Fruit fly (Drosophila melanogaster) whole organism, embryonic: Measurements from ENCODE around the gene Lerp.
A peak's percentile ranks its signal among the peaks of the same experiment; 100 is the strongest.

Source experiments
- Atf-2 ChIP-seq: fragments of 200-800 bp; sonication (Bioruptor generic); optimal IDR thresholded peaks from 2 replicates; lab custom pipeline; 2016; ENCODE audit warnings: missing biosample characterization, missing genetic modification characterization
- CG10209 ChIP-seq: fragments of 200-800 bp; sonication (Bioruptor generic); optimal IDR thresholded peaks from 3 replicates; lab custom pipeline; 2017; ENCODE audit warnings: missing biosample characterization, mild to moderate bottlenecking, missing genetic modification characterization, missing genetic modification reagents
- CG10543 ChIP-seq: fragments of 200-800 bp; sonication (Bioruptor generic); optimal IDR thresholded peaks from 3 replicates; lab custom pipeline; 2017; ENCODE audit warnings: missing biosample characterization, mild to moderate bottlenecking, missing genetic modification characterization, moderate library complexity
- CG11696 ChIP-seq: fragments of 200-800 bp; sonication (Bioruptor generic); IDR thresholded peaks from 2 replicates; pipeline ENCODE4 v1.3.6; 2022; ENCODE audit warnings: missing biosample characterization, missing genetic modification characterization
- CG12744 ChIP-seq: fragments of 200-800 bp; sonication (Bioruptor generic); optimal IDR thresholded peaks from 2 replicates; lab custom pipeline; 2016; ENCODE audit warnings: missing biosample characterization, missing genetic modification characterization
- CG13296 ChIP-seq: fragments of 200-800 bp; sonication (Bioruptor generic); optimal IDR thresholded peaks from 3 replicates; lab custom pipeline; 2018; ENCODE audit warnings: missing biosample characterization, mild to moderate bottlenecking, missing genetic modification characterization
- CG14014 ChIP-seq: fragments of 200-800 bp; sonication (Bioruptor generic); IDR thresholded peaks from 2 replicates; pipeline ENCODE4 v1.3.6; 2022; ENCODE audit warnings: missing biosample characterization, missing genetic modification characterization
- CG14710 ChIP-seq: fragments of 200-800 bp; sonication (Bioruptor generic); optimal IDR thresholded peaks from 3 replicates; lab custom pipeline; 2019; ENCODE audit warnings: missing biosample characterization, mild to moderate bottlenecking, missing genetic modification characterization, moderate library complexity
- CG1529 ChIP-seq: fragments of 200-800 bp; sonication (Bioruptor generic); optimal IDR thresholded peaks from 3 replicates; lab custom pipeline; 2018; ENCODE audit warnings: missing biosample characterization, missing genetic modification characterization
- CG1602 ChIP-seq: fragments of 200-800 bp; sonication (Bioruptor generic); optimal IDR thresholded peaks from 3 replicates; lab custom pipeline; 2016; ENCODE audit warnings: missing biosample characterization, missing genetic modification characterization
- CG16863 ChIP-seq: fragments of 200-800 bp; sonication (Bioruptor generic); optimal IDR thresholded peaks from 3 replicates; lab custom pipeline; 2016; ENCODE audit warnings: missing biosample characterization, missing genetic modification characterization
- CG17612 ChIP-seq: fragments of 200-800 bp; sonication (Bioruptor generic); IDR thresholded peaks from 2 replicates; pipeline ENCODE4 v1.3.6; 2022; ENCODE audit warnings: missing biosample characterization, missing genetic modification characterization
- CG17829 ChIP-seq: fragments of 200-800 bp; optimal IDR thresholded peaks from 2 replicates; lab custom pipeline; 2019; ENCODE audit warnings: missing biosample characterization, mild to moderate bottlenecking, missing genetic modification characterization, moderate library complexity
- CG2116 ChIP-seq: fragments of 200-800 bp; sonication (Bioruptor generic); optimal IDR thresholded peaks from 3 replicates; lab custom pipeline; 2018; ENCODE audit warnings: missing biosample characterization, mild to moderate bottlenecking, missing genetic modification characterization
- CG2120 ChIP-seq: fragments of 200-800 bp; sonication (Bioruptor generic); optimal IDR thresholded peaks from 3 replicates; lab custom pipeline; 2016; ENCODE audit warnings: missing biosample characterization, missing genetic modification characterization
- CG2678 ChIP-seq: fragments of 200-800 bp; sonication (Bioruptor generic); optimal IDR thresholded peaks from 3 replicates; lab custom pipeline; 2019; ENCODE audit warnings: missing biosample characterization, mild to moderate bottlenecking, missing genetic modification characterization, moderate library complexity
- CG3281 ChIP-seq: fragments of 200-800 bp; sonication (Bioruptor generic); optimal IDR thresholded peaks from 3 replicates; lab custom pipeline; 2017; ENCODE audit warnings: missing biosample characterization, mild to moderate bottlenecking, missing genetic modification characterization
- CG4854 ChIP-seq: fragments of 200-800 bp; sonication (Bioruptor generic); optimal IDR thresholded peaks from 2 replicates; lab custom pipeline; 2016; ENCODE audit warnings: missing biosample characterization, missing genetic modification characterization, inconsistent platforms
- CG6175 ChIP-seq: fragments of 200-800 bp; sonication (Bioruptor generic); IDR thresholded peaks from 3 replicates; pipeline ENCODE4 v1.3.6; 2022; ENCODE audit warnings: missing biosample characterization, missing genetic modification characterization
- CG7556 ChIP-seq: fragments of 200-800 bp; sonication (Bioruptor generic); optimal IDR thresholded peaks from 2 replicates; lab custom pipeline; 2017; ENCODE audit warnings: missing biosample characterization, mild to moderate bottlenecking, missing genetic modification characterization
- CG7745 ChIP-seq: fragments of 200-800 bp; sonication (Bioruptor generic); optimal IDR thresholded peaks from 2 replicates; lab custom pipeline; 2018; ENCODE audit warnings: missing biosample characterization, mild to moderate bottlenecking, missing genetic modification characterization, moderate library complexity
- CG7839 ChIP-seq: fragments of 200-800 bp; sonication (Bioruptor generic); optimal IDR thresholded peaks from 3 replicates; lab custom pipeline; 2018; ENCODE audit warnings: missing biosample characterization, mild to moderate bottlenecking, missing genetic modification characterization, moderate library complexity
- CG9437 ChIP-seq: fragments of 200-800 bp; sonication (Bioruptor generic); optimal IDR thresholded peaks from 2 replicates; lab custom pipeline; 2018; ENCODE audit warnings: missing biosample characterization, mild to moderate bottlenecking, missing genetic modification characterization
- D19A ChIP-seq: fragments of 200-800 bp; optimal IDR thresholded peaks from 3 replicates; lab custom pipeline; 2019; ENCODE audit warnings: missing biosample characterization, mild to moderate bottlenecking, missing genetic modification characterization, moderate library complexity
- Dek ChIP-seq: fragments of 200-800 bp; sonication (Bioruptor generic); optimal IDR thresholded peaks from 3 replicates; lab custom pipeline; 2019; ENCODE audit warnings: missing biosample characterization, mild to moderate bottlenecking, missing genetic modification characterization, moderate library complexity
- Elba2 ChIP-seq: fragments of 200-800 bp; sonication (Bioruptor generic); optimal IDR thresholded peaks from 3 replicates; lab custom pipeline; 2016; ENCODE audit warnings: missing biosample characterization, missing genetic modification characterization
- HLHmδ ChIP-seq: fragments of 200-800 bp; sonication (Bioruptor generic); optimal IDR thresholded peaks from 2 replicates; lab custom pipeline; 2018; ENCODE audit warnings: missing biosample characterization, mild to moderate bottlenecking, missing genetic modification characterization, moderate library complexity
- Hmr ChIP-seq: fragments of 200-800 bp; sonication (Bioruptor generic); optimal IDR thresholded peaks from 3 replicates; lab custom pipeline; 2017; ENCODE audit warnings: mild to moderate bottlenecking, missing biosample characterization, missing genetic modification reagents, missing genetic modification characterization
- Jarid2 ChIP-seq: fragments of 200-800 bp; sonication (Bioruptor generic); optimal IDR thresholded peaks from 3 replicates; lab custom pipeline; 2017; ENCODE audit warnings: mild to moderate bottlenecking, missing biosample characterization, missing genetic modification reagents, missing genetic modification characterization
- Opbp ChIP-seq: fragments of 200-800 bp; sonication (Bioruptor generic); IDR thresholded peaks from 3 replicates; pipeline ENCODE4 v1.3.6; 2022; ENCODE audit warnings: missing biosample characterization, missing genetic modification characterization; ENCODE audit not compliant: partially characterized antibody
- chinmo ChIP-seq: fragments of 200-800 bp; sonication (Bioruptor generic); IDR thresholded peaks from 4 replicates; pipeline ENCODE4 v1.3.6; 2022; ENCODE audit warnings: missing biosample characterization, missing genetic modification characterization; ENCODE audit not compliant: partially characterized antibody
- corto ChIP-seq: fragments of 200-800 bp; sonication (Bioruptor generic); optimal IDR thresholded peaks from 2 replicates; lab custom pipeline; 2016; ENCODE audit warnings: missing biosample characterization, mild to moderate bottlenecking, missing genetic modification characterization, moderate library complexity
- dan ChIP-seq: fragments of 200-800 bp; sonication (Bioruptor generic); IDR thresholded peaks from 2 replicates; pipeline ENCODE4 v1.3.6; 2022; ENCODE audit warnings: missing biosample characterization, missing genetic modification characterization
- dmrt11E ChIP-seq: fragments of 200-800 bp; sonication (Bioruptor generic); optimal IDR thresholded peaks from 3 replicates; lab custom pipeline; 2018; ENCODE audit warnings: missing biosample characterization, mild to moderate bottlenecking, missing genetic modification characterization, moderate library complexity
- dpn ChIP-seq, 2 experiments: fragments of 200-800 bp; sonication (Bioruptor generic); optimal IDR thresholded peaks; 3 replicates each; lab custom pipeline; 2016; ENCODE audit warnings: missing biosample characterization in 2 of 2, missing genetic modification characterization in 2 of 2
- dysf ChIP-seq: fragments of 200-800 bp; sonication (Bioruptor generic); IDR thresholded peaks from 3 replicates; pipeline ENCODE4 v1.3.6; 2022; ENCODE audit warnings: missing biosample characterization, missing genetic modification characterization
- fd64A ChIP-seq: fragments of 200-800 bp; sonication (Bioruptor generic); optimal IDR thresholded peaks from 3 replicates; lab custom pipeline; 2018; ENCODE audit warnings: missing biosample characterization, mild to moderate bottlenecking, missing genetic modification characterization
- grau ChIP-seq: fragments of 200-800 bp; optimal IDR thresholded peaks from 3 replicates; lab custom pipeline; 2019; ENCODE audit warnings: missing biosample characterization, mild to moderate bottlenecking, missing genetic modification characterization, moderate library complexity
- jing ChIP-seq: fragments of 200-800 bp; sonication (Bioruptor generic); optimal IDR thresholded peaks from 2 replicates; lab custom pipeline; 2018; ENCODE audit warnings: missing biosample characterization, mild to moderate bottlenecking, missing genetic modification characterization
- lmd ChIP-seq: fragments of 200-800 bp; sonication (Bioruptor generic); IDR thresholded peaks from 2 replicates; pipeline ENCODE4 v1.3.6; 2022; ENCODE audit warnings: missing biosample characterization, missing genetic modification characterization
- mirr ChIP-seq: fragments of 200-800 bp; sonication (Bioruptor generic); optimal IDR thresholded peaks from 3 replicates; lab custom pipeline; 2018; ENCODE audit warnings: missing biosample characterization, mild to moderate bottlenecking, missing genetic modification characterization
- nerfin-1 ChIP-seq: fragments of 200-800 bp; sonication (Bioruptor generic); optimal IDR thresholded peaks from 3 replicates; lab custom pipeline; 2019; ENCODE audit warnings: missing biosample characterization, mild to moderate bottlenecking, missing genetic modification characterization, moderate library complexity
- oc ChIP-seq: fragments of 200-800 bp; sonication (Bioruptor generic); optimal IDR thresholded peaks from 2 replicates; lab custom pipeline; 2018; ENCODE audit warnings: missing biosample characterization, mild to moderate bottlenecking, missing genetic modification characterization, moderate library complexity
- pnt ChIP-seq: fragments of 200-800 bp; sonication (Bioruptor generic); optimal IDR thresholded peaks from 3 replicates; lab custom pipeline; 2016; ENCODE audit warnings: missing biosample characterization, missing genetic modification characterization
- pros ChIP-seq: fragments of 200-800 bp; sonication (Bioruptor generic); optimal IDR thresholded peaks from 3 replicates; lab custom pipeline; 2019; ENCODE audit warnings: missing biosample characterization, mild to moderate bottlenecking, missing genetic modification characterization, moderate library complexity
- row ChIP-seq: fragments of 200-800 bp; sonication (Bioruptor generic); IDR thresholded peaks from 3 replicates; pipeline ENCODE4 v1.3.6; 2022; ENCODE audit warnings: missing biosample characterization, missing genetic modification characterization
- salm ChIP-seq: fragments of 200-800 bp; sonication (Bioruptor generic); optimal IDR thresholded peaks from 2 replicates; lab custom pipeline; 2018; ENCODE audit warnings: missing biosample characterization, mild to moderate bottlenecking, missing genetic modification characterization
- so ChIP-seq: fragments of 200-800 bp; sonication (Bioruptor generic); IDR thresholded peaks from 3 replicates; pipeline ENCODE4 v1.3.6; 2022; ENCODE audit warnings: missing biosample characterization, missing genetic modification characterization
- ssp ChIP-seq: fragments of 200-800 bp; sonication (Bioruptor generic); IDR thresholded peaks from 2 replicates; pipeline ENCODE4 v1.3.6; 2022; ENCODE audit warnings: missing biosample characterization, missing genetic modification characterization
- tin ChIP-seq: fragments of 200-800 bp; sonication (Bioruptor generic); optimal IDR thresholded peaks from 3 replicates; lab custom pipeline; 2016; ENCODE audit warnings: missing biosample characterization, missing genetic modification characterization
- tx ChIP-seq: fragments of 200-800 bp; sonication (Bioruptor generic); optimal IDR thresholded peaks from 2 replicates; lab custom pipeline; 2016; ENCODE audit warnings: missing biosample characterization, missing genetic modification characterization
- z ChIP-seq: fragments of 200-800 bp; sonication (Bioruptor generic); IDR thresholded peaks from 3 replicates; pipeline ENCODE4 v1.3.6; 2022; ENCODE audit warnings: missing biosample characterization, missing genetic modification characterization

Gene Lerp

dm6 chr3R:26846446-26846845, 16.5 kb downstream of the Lerp start (continued):
- TF ChIP-seq CG1602 (GFP tag; lab: Kevin White, UChicago) = no peak
- TF ChIP-seq CG7745 = no peak
- TF ChIP-seq dysf (GFP tag; lab: Robert Waterston, UW) = peak; percentile 26; the same call in 1 of the 3 replicates
- TF ChIP-seq CG11696 (GFP tag; lab: Robert Waterston, UW) = no peak
- no peak for TF ChIP-seq CG2678 (tag; lab: Kevin White, UChicago)
- TF ChIP-seq tin (GFP tag; lab: Kevin White, UChicago) = no peak
- no peak for TF ChIP-seq dan (GFP tag; lab: Robert Waterston, UW)
- TF ChIP-seq CG7839 (tag; lab: Kevin White, UChicago) = no peak
- no peak for TF ChIP-seq CG1529 (GFP tag; lab: Kevin White, UChicago)
- no peak for TF ChIP-seq CG14710
- no peak for TF ChIP-seq dmrt11E (tag; lab: Kevin White, UChicago)
- TF ChIP-seq pnt = no peak
- no peak for TF ChIP-seq ssp (GFP tag; lab: Robert Waterston, UW)
- no peak for TF ChIP-seq nerfin-1 (tag; lab: Kevin White, UChicago)
- no peak for TF ChIP-seq CG10543 (GFP tag; lab: Kevin White, UChicago)
- TF ChIP-seq CG17829 (tag; lab: Kevin White, UChicago) = no peak
- TF ChIP-seq salm (tag; lab: Kevin White, UChicago) = no peak
- no peak for TF ChIP-seq grau (tag; lab: Kevin White, UChicago)
- TF ChIP-seq CG6175 (GFP tag; lab: Robert Waterston, UW) = no peak
- TF ChIP-seq Elba2 (GFP tag; lab: Kevin White, UChicago) = no peak
- no peak for TF ChIP-seq z (GFP tag; lab: Robert Waterston, UW)
- no peak for TF ChIP-seq pros
- no peak for TF ChIP-seq chinmo
- TF ChIP-seq row (GFP tag; lab: Robert Waterston, UW) = peak; percentile 29; the same call in 2 of the 3 replicates
- no peak for TF ChIP-seq Dek (tag; lab: Kevin White, UChicago)
- TF ChIP-seq CG13296 = no peak
- TF ChIP-seq HLHmδ (GFP tag; lab: Kevin White, UChicago) = no peak
- peak; percentile 58 for TF ChIP-seq D19A (tag; lab: Kevin White, UChicago)
- no peak for TF ChIP-seq CG2116 (GFP tag; lab: Kevin White, UChicago)
- TF ChIP-seq CG3281 (GFP tag; lab: Kevin White, UChicago) = no peak
- TF ChIP-seq CG2120 (GFP tag; lab: Kevin White, UChicago) = peak; percentile 7
- no peak for TF ChIP-seq CG9437 (GFP tag; lab: Kevin White, UChicago)
- no peak for TF ChIP-seq CG7556
- no peak for TF ChIP-seq jing (GFP tag; lab: Kevin White, UChicago)
- TF ChIP-seq mirr (GFP tag; lab: Kevin White, UChicago) = no peak
- TF ChIP-seq CG14014 = no peak
- no peak for TF ChIP-seq oc (tag; lab: Kevin White, UChicago)
- TF ChIP-seq Jarid2 (GFP tag; lab: Kevin White, UChicago) = no peak
- TF ChIP-seq tx = no peak
- no peak for TF ChIP-seq fd64A (GFP tag; lab: Kevin White, UChicago)
- TF ChIP-seq Opbp (GFP tag; lab: Robert Waterston, UW) = no peak
- TF ChIP-seq so (GFP tag; lab: Robert Waterston, UW) = no peak
- TF ChIP-seq Atf-2 (GFP tag; lab: Kevin White, UChicago) = no peak
- TF ChIP-seq CG12744 (GFP tag; lab: Kevin White, UChicago) = no peak
- TF ChIP-seq CG16863 = no peak
- TF ChIP-seq CG10209 (GFP tag; lab: Kevin White, UChicago) = no peak
- TF ChIP-seq corto (GFP tag; lab: Kevin White, UChicago) = no peak
- TF ChIP-seq CG17612 (GFP tag; lab: Robert Waterston, UW) = no peak
- no peak for TF ChIP-seq CG4854 (GFP tag; lab: Kevin White, UChicago)
- no peak for TF ChIP-seq dpn (GFP tag; optimal IDR thresholded peaks at IDR 0.05; lab: Kevin White, UChicago)
- TF ChIP-seq Hmr (GFP tag; lab: Kevin White, UChicago) = peak; percentile 4
- no peak for TF ChIP-seq lmd (GFP tag; lab: Robert Waterston, UW)
